Worm (Caenorhabditis elegans): ENCODE results near the gene clk-1.
A peak's percentile ranks its signal among the peaks of the same experiment; 100 is the strongest.

The clk-1 gene

ce11 chrIII:5310940-5311339 is 33.2 kb downstream of the clk-1 start, which contains the start of gene pqe-1:
TSS of gene pqe-1 (plus strand) at chrIII:5311240.
- no peak for TF ChIP-seq somi-1 (GFP tag; optimal IDR thresholded peaks at IDR 0.05)
- no peak for TF ChIP-seq lsl-1 (GFP tag; optimal IDR thresholded peaks at IDR 0.05)
- TF ChIP-seq Y53F4B.3 (GFP tag; IDR thresholded peaks at IDR 0.05) = no peak
- TF ChIP-seq hlh-26 (GFP tag; conservative IDR thresholded peaks at IDR 0.05) = no peak
- no peak for TF ChIP-seq tlf-1 (GFP tag; optimal IDR thresholded peaks at IDR 0.05)
- no peak for TF ChIP-seq rcor-1 (GFP tag; IDR thresholded peaks at IDR 0.05)
- TF ChIP-seq ztf-25 (GFP tag; IDR thresholded peaks at IDR 0.05) = no peak
- TF ChIP-seq Y67H2A.10 (GFP tag; conservative IDR thresholded peaks at IDR 0.05) = no peak
- no peak for TF ChIP-seq lsy-27 (tag; optimal IDR thresholded peaks at IDR 0.05; ENCODE audit: borderline replicate concordance, insufficient read depth)
- TF ChIP-seq B0261.1 (tag; optimal IDR thresholded peaks at IDR 0.05) = no peak
- no peak for TF ChIP-seq ceh-27 (GFP tag; optimal IDR thresholded peaks at IDR 0.05)

DNA sequence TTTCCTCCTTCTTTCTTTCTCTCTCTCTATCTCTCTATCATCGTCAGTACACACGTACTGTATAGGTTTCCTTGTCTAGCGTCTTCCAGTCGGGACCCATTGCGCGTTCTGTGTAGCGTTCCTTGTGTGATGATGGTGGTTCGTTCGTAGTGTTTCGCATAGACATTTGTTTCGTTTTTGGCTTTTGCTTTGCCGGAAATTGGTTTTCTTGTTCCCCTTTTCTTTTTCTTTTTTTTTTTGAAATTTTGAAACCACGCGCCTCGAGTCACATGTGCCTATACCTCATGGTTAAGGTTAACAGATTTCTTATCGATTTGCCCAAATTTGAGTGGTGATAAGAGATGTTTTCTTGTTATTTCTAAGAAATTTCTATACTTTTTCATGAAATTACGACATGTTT is 40.9 kb downstream of the clk-1 start:
- TF ChIP-seq nhr-80 (tag; optimal IDR thresholded peaks at IDR 0.05) (peak; percentile 8), F22D6.2 (tag; optimal IDR thresholded peaks at IDR 0.05) (no peak), cebp-1 (GFP tag; IDR thresholded peaks at IDR 0.05) (no peak), cebp-1 (tag; optimal IDR thresholded peaks at IDR 0.05) (peak; percentile 17)

DNA sequence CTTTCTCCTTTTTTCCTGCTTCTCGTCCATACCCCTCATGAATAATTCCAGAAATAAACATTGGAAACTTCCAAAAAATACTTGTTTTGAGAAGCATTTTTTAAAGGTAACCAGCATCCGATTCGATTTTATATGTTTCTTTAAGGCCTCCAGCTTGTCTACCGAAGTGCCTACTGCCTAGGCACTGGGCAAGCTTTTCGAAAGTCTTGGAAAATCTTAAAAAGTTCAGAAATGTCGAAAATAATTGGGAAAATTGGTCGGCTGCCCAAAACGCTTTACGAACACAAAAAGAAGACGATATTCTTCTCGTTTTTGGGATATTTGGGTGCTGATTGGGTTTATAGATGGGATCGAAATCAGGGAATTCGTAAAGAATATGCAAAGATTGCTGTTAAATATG is 44.0 kb downstream of the clk-1 start, which contains the start of gene F52C9.3:
Gene F52C9.3, plus strand, starts transcription at position 225 of the 400 bp plus-strand sequence.
- TF ChIP-seq lin-40 (tag; optimal IDR thresholded peaks at IDR 0.05) (no peak), athp-1 (tag; optimal IDR thresholded peaks at IDR 0.05) (no peak), ztf-22 (GFP tag; optimal IDR thresholded peaks at IDR 0.05) (no peak), chd-7 (tag; optimal IDR thresholded peaks at IDR 0.05) (peak; percentile 29), cebp-1 (GFP tag; IDR thresholded peaks at IDR 0.05) (no peak), cebp-1 (tag; optimal IDR thresholded peaks at IDR 0.05) (peak; percentile 51), nhr-27 (tag; optimal IDR thresholded peaks at IDR 0.05) (peak; percentile 12), hmg-20 (GFP tag; IDR thresholded peaks at IDR 0.05) (no peak), gei-17 (GFP tag; optimal IDR thresholded peaks at IDR 0.05) (no peak), nhr-179 (tag; optimal IDR thresholded peaks at IDR 0.05) (no peak), tbp1 (GFP tag; optimal IDR thresholded peaks at IDR 0.05) (peak; percentile 23), Y95B8A.8 (GFP tag; IDR thresholded peaks at IDR 0.05) (no peak), hrde-1 (tag; optimal IDR thresholded peaks at IDR 0.05; ENCODE audit: borderline replicate concordance) (no peak), attf-5 (GFP tag; optimal IDR thresholded peaks at IDR 0.05) (peak; percentile 5), ceh-40 (GFP tag; IDR thresholded peaks at IDR 0.05) (no peak), C06A6.2 (GFP tag; conservative IDR thresholded peaks at IDR 0.05) (no peak), Y56A3A.18 (GFP tag; IDR thresholded peaks at IDR 0.05) (no peak), ztf-18 (tag; optimal IDR thresholded peaks at IDR 0.05) (no peak), nhr-120 (GFP tag; IDR thresholded peaks at IDR 0.05) (no peak), F49E8.2 (tag; optimal IDR thresholded peaks at IDR 0.05; ENCODE audit: insufficient read depth) (no peak), tlf-1 (GFP tag; optimal IDR thresholded peaks at IDR 0.05) (peak; percentile 41), pbrm-1 (GFP tag; IDR thresholded peaks at IDR 0.05) (0 out of 2 replicates have a peak, but pooled peaks have one; percentile 21), sdz-38 (tag; optimal IDR thresholded peaks at IDR 0.05) (no peak), hmg-1.2 (GFP tag; IDR thresholded peaks at IDR 0.05) (no peak), madf-6 (GFP tag; IDR thresholded peaks at IDR 0.05) (0 out of 2 replicates have a peak, but pooled peaks have one; percentile 29), nfyb-1 (GFP tag; IDR thresholded peaks at IDR 0.05) (0 out of 2 replicates have a peak, but pooled peaks have one; percentile 36)

Data from whole organism, young adult.